Worm (Caenorhabditis elegans): Measurements from ENCODE around the gene ctg-2.

ce11 chrII:8556166-8556565, 41.3 kb downstream of the ctg-2 start, which contains the start of gene glb-27:
- TF ChIP-seq pha-4 (tag; optimal IDR thresholded peaks at IDR 0.05) = no peak
- TF ChIP-seq nhr-237 (tag; optimal IDR thresholded peaks at IDR 0.05) = no peak
- TF ChIP-seq lin-13 (tag; optimal IDR thresholded peaks at IDR 0.05) = no peak
- TF ChIP-seq nhr-28 (tag; optimal IDR thresholded peaks at IDR 0.05) = no peak
- TF ChIP-seq blmp-1 (tag; optimal IDR thresholded peaks at IDR 0.05) = no peak
- no peak for TF ChIP-seq drap-1 (GFP tag; optimal IDR thresholded peaks at IDR 0.05)
- no peak for TF ChIP-seq nhr-12 (tag; optimal IDR thresholded peaks at IDR 0.05)
- no peak for TF ChIP-seq unc-39 (tag; optimal IDR thresholded peaks at IDR 0.05)
- no peak for TF ChIP-seq snpc-4 (tag; optimal IDR thresholded peaks at IDR 0.05)
- TF ChIP-seq mab-5 (tag; optimal IDR thresholded peaks at IDR 0.05) = no peak
